Worm (Caenorhabditis elegans) whole organism, L3 larva: ENCODE data around the gene mrp-5.

Experiments
- aly-2 ChIP-seq: fragments of 150-350 bp; optimal IDR thresholded peaks from 2 replicates; lab custom pipeline; 2014; ENCODE audit warnings: missing biosample characterization, missing genetic modification characterization
- ama-1 ChIP-seq: fragments of 150-350 bp; optimal IDR thresholded peaks from 2 replicates; lab custom pipeline; 2018
- ceh-16 ChIP-seq: sonication (generic microtip); optimal IDR thresholded peaks from 2 replicates; lab custom pipeline; 2017; ENCODE audit warnings: missing biosample characterization, missing genetic modification characterization
- ceh-9 ChIP-seq: sonication (generic microtip); optimal IDR thresholded peaks from 2 replicates; lab custom pipeline; 2018; ENCODE audit warnings: missing biosample characterization, missing genetic modification characterization
- daf-12 ChIP-seq: fragments of 150-350 bp; optimal IDR thresholded peaks from 2 replicates; lab custom pipeline; 2014; ENCODE audit warnings: missing biosample characterization, missing genetic modification reagents, missing genetic modification characterization
- egl-27 ChIP-seq: sonication (generic microtip); optimal IDR thresholded peaks from 4 replicates; lab custom pipeline; 2017; ENCODE audit warnings: missing biosample characterization, missing genetic modification reagents, missing genetic modification characterization
- egl-5 ChIP-seq: fragments of 150-350 bp; optimal IDR thresholded peaks from 2 replicates; lab custom pipeline; 2017; ENCODE audit warnings: missing biosample characterization, missing genetic modification reagents, missing genetic modification characterization, inconsistent platforms
- elt-1 ChIP-seq: fragments of 150-350 bp; optimal IDR thresholded peaks from 2 replicates; lab custom pipeline; 2014; ENCODE audit warnings: missing biosample characterization, missing genetic modification characterization
- elt-2 ChIP-seq: sonication (generic microtip); optimal IDR thresholded peaks from 2 replicates; lab custom pipeline; 2016; ENCODE audit warnings: missing genetic modification reagents, mild to moderate bottlenecking, missing genetic modification characterization, missing compliant biosample characterization
- elt-3 ChIP-seq, 3 experiments: fragments of 150-350 bp in 1 of 3; sonication (generic microtip) in 2 of 3; optimal IDR thresholded peaks; 2 replicates in 2 of 3; 4 replicates in 1 of 3; lab custom pipeline; 2014 to 2017; ENCODE audit warnings: missing biosample characterization in 3 of 3, missing genetic modification characterization in 3 of 3
- eor-1 ChIP-seq, 2 experiments: fragments of 150-350 bp; optimal IDR thresholded peaks; 2 replicates each; lab custom pipeline; 2014 to 2018; ENCODE audit warnings: missing biosample characterization in 2 of 2, missing genetic modification characterization in 2 of 2
- fkh-10 ChIP-seq: sonication (generic microtip); optimal IDR thresholded peaks from 2 replicates; lab custom pipeline; 2017; ENCODE audit warnings: missing biosample characterization, missing genetic modification reagents, missing genetic modification characterization
- fos-1 ChIP-seq: fragments of 150-350 bp; optimal IDR thresholded peaks from 2 replicates; lab custom pipeline; 2014; ENCODE audit warnings: missing biosample characterization, missing genetic modification characterization
- hmg-11 ChIP-seq: sonication (generic microtip); optimal IDR thresholded peaks from 2 replicates; lab custom pipeline; 2016; ENCODE audit warnings: missing genetic modification characterization, missing compliant biosample characterization
- jun-1 ChIP-seq: fragments of 150-350 bp; optimal IDR thresholded peaks from 2 replicates; lab custom pipeline; 2014; ENCODE audit warnings: missing biosample characterization, missing genetic modification reagents, missing genetic modification characterization
- nhr-11 ChIP-seq: fragments of 150-350 bp; optimal IDR thresholded peaks from 2 replicates; lab custom pipeline; 2014; ENCODE audit warnings: missing biosample characterization, missing genetic modification characterization
- nhr-23 ChIP-seq: fragments of 150-350 bp; optimal IDR thresholded peaks from 2 replicates; lab custom pipeline; 2014; ENCODE audit warnings: missing biosample characterization, missing genetic modification reagents, missing genetic modification characterization
- nhr-237 ChIP-seq: fragments of 150-350 bp; optimal IDR thresholded peaks from 2 replicates; lab custom pipeline; 2014; ENCODE audit warnings: missing biosample characterization, missing genetic modification characterization
- nhr-25 ChIP-seq: sonication (generic microtip); optimal IDR thresholded peaks from 2 replicates; lab custom pipeline; 2017; ENCODE audit warnings: missing biosample characterization, missing genetic modification characterization
- nhr-28 ChIP-seq: fragments of 150-350 bp; optimal IDR thresholded peaks from 2 replicates; lab custom pipeline; 2014; ENCODE audit warnings: missing biosample characterization, missing genetic modification characterization
- nhr-43 ChIP-seq: sonication (generic microtip); optimal IDR thresholded peaks from 2 replicates; lab custom pipeline; 2016; ENCODE audit warnings: mild to moderate bottlenecking, missing genetic modification characterization, missing compliant biosample characterization; ENCODE audit not compliant: poor library complexity, severe bottlenecking
- nhr-67 ChIP-seq: fragments of 150-350 bp; optimal IDR thresholded peaks from 2 replicates; lab custom pipeline; 2014; ENCODE audit warnings: missing biosample characterization, missing genetic modification characterization
- nhr-76 ChIP-seq: fragments of 150-350 bp; sonication (generic microtip); optimal IDR thresholded peaks from 5 replicates; lab custom pipeline; 2014; ENCODE audit warnings: missing biosample characterization, missing genetic modification characterization
- nhr-77 ChIP-seq: fragments of 150-350 bp; optimal IDR thresholded peaks from 2 replicates; lab custom pipeline; 2014; ENCODE audit warnings: missing biosample characterization, missing genetic modification characterization
- snpc-4 ChIP-seq: fragments of 150-350 bp; optimal IDR thresholded peaks from 2 replicates; lab custom pipeline; 2014; ENCODE audit warnings: missing biosample characterization, missing genetic modification characterization
- tbx-2 ChIP-seq: sonication (generic microtip); optimal IDR thresholded peaks from 2 replicates; lab custom pipeline; 2016; ENCODE audit warnings: mild to moderate bottlenecking, missing genetic modification characterization, missing compliant biosample characterization
- unc-39 ChIP-seq: sonication (generic microtip); optimal IDR thresholded peaks from 4 replicates; lab custom pipeline; 2017; ENCODE audit warnings: missing biosample characterization, missing genetic modification characterization
- unc-62 ChIP-seq: fragments of 150-350 bp; sonication (generic microtip); optimal IDR thresholded peaks from 4 replicates; lab custom pipeline; 2014; ENCODE audit warnings: missing biosample characterization, missing genetic modification reagents, missing genetic modification characterization
- zag-1 ChIP-seq: fragments of 150-350 bp; optimal IDR thresholded peaks from 2 replicates; lab custom pipeline; 2014; ENCODE audit warnings: missing biosample characterization, missing genetic modification characterization
- ztf-11 ChIP-seq: fragments of 150-350 bp; optimal IDR thresholded peaks from 2 replicates; lab custom pipeline; 2014; ENCODE audit warnings: missing biosample characterization, missing genetic modification characterization
- ztf-4 ChIP-seq: fragments of 150-350 bp; optimal IDR thresholded peaks from 2 replicates; lab custom pipeline; 2014; ENCODE audit warnings: missing biosample characterization, missing genetic modification characterization

mrp-5 gene

ce11 chrX:14920880-14921279 lies 25.2 kb downstream of the mrp-5 start:
- TF ChIP-seq nhr-43 (no peak), fkh-10 (GFP tag; lab: Kevin White, UChicago) (peak; percentile 86), nhr-67 (no peak)

ce11 chrX:14918538-14918937 lies 27.6 kb downstream of the mrp-5 start, which contains the start of gene npr-40:
Gene npr-40, plus strand, starts transcription at chrX:14918838.
- TF ChIP-seq fos-1 (tag; lab: Kevin White, UChicago), result no peak
- no peak for TF ChIP-seq nhr-77

- TF ChIP-seq fkh-10 (GFP tag; lab: Kevin White, UChicago) (peak; percentile 9), aly-2 (tag; lab: Kevin White, UChicago) (no peak), elt-1 (no peak)
Observed at ce11 chrX:14916767-14917166, 29.4 kb downstream of the mrp-5 start.

- TF ChIP-seq nhr-76 (no peak), nhr-28 (tag; lab: Kevin White, UChicago) (no peak), nhr-43 (no peak), fkh-10 (GFP tag; lab: Kevin White, UChicago) (peak; percentile 85), nhr-237 (tag; lab: Kevin White, UChicago) (no peak)
Observed at ce11 chrX:14910689-14911088, 35.4 kb downstream of the mrp-5 start.

- TF ChIP-seq eor-1 (tag; optimal IDR thresholded peaks at IDR 0.05; lab: Kevin White, UChicago) (no peak), nhr-23 (tag; lab: Kevin White, UChicago) (peak; percentile 22), nhr-76 (peak; percentile 18), elt-3 (tag; optimal IDR thresholded peaks at IDR 0.05; lab: Kevin White, UChicago) (peak in 1 of 3 experiments; percentile 37)
Observed at ce11 chrX:14907257-14907801, 38.8 kb downstream of the mrp-5 start.

- TF ChIP-seq nhr-11 (no peak), snpc-4 (tag; lab: Kevin White, UChicago) (no peak), nhr-25 (no peak), daf-12 (tag; lab: Kevin White, UChicago) (no peak), unc-62 (no peak), ztf-11 (tag; lab: Kevin White, UChicago) (no peak)
- TF ChIP-seq, all 47 proteins: peak for 0
Observed at ce11 chrX:14905161-14905560, 41.0 kb downstream of the mrp-5 start, which contains the start of gene hex-5. Gene hex-5, minus strand, starts transcription at chrX:14905261.

ce11 chrX:14903424-14903823 lies 42.7 kb downstream of the mrp-5 start:
- TF ChIP-seq elt-3 (tag; optimal IDR thresholded peaks at IDR 0.05; lab: Kevin White, UChicago) (peak in 2 of 3 experiments; percentile 54 to 67), ceh-9 (tag; lab: Kevin White, UChicago) (no peak), ama-1 (lab: Kevin White, UChicago) (no peak), zag-1 (no peak), unc-62 (no peak)

- no peak for TF ChIP-seq ztf-11 (tag; lab: Kevin White, UChicago)
- TF ChIP-seq egl-27 (tag; lab: Kevin White, UChicago), result no peak
- peak; percentile 47 for TF ChIP-seq nhr-25
- no peak for TF ChIP-seq ama-1 (lab: Kevin White, UChicago)
- TF ChIP-seq eor-1 (tag; optimal IDR thresholded peaks at IDR 0.05; lab: Kevin White, UChicago), result no peak
- peak in 2 of 3 experiments; percentile 26 to 27 for TF ChIP-seq elt-3 (tag; optimal IDR thresholded peaks at IDR 0.05; lab: Kevin White, UChicago)
- TF ChIP-seq ceh-16, result no peak
- peak; percentile 0 for TF ChIP-seq nhr-43
Observed at ce11 chrX:14900487-14900886, 45.6 kb downstream of the mrp-5 start.

- TF ChIP-seq unc-39 (tag; lab: Kevin White, UChicago) (no peak), jun-1 (no peak), egl-5 (no peak), nhr-23 (tag; lab: Kevin White, UChicago) (no peak), aly-2 (tag; lab: Kevin White, UChicago) (no peak), fkh-10 (GFP tag; lab: Kevin White, UChicago) (no peak), unc-62 (no peak), nhr-67 (no peak), elt-2 (tag; lab: Kevin White, UChicago) (no peak), ztf-4 (tag; lab: Kevin White, UChicago) (no peak), ceh-9 (tag; lab: Kevin White, UChicago) (no peak), ama-1 (lab: Kevin White, UChicago) (no peak), zag-1 (no peak), egl-27 (tag; lab: Kevin White, UChicago) (no peak), hmg-11 (tag; lab: Kevin White, UChicago) (no peak), ztf-11 (tag; lab: Kevin White, UChicago) (no peak), tbx-2 (no peak)
Observed at ce11 chrX:14898205-14898604, 47.9 kb downstream of the mrp-5 start, which contains the start of gene lips-8. Gene lips-8, plus strand, starts transcription at chrX:14898505.
